Fruit fly (Drosophila melanogaster) whole organism, embryonic: ENCODE data around the gene smid.
A peak's percentile ranks its signal among the peaks of the same experiment; 100 is the strongest.

ENCODE experiments used
- ATbp ChIP-seq: fragments of 200-800 bp; sonication (Bioruptor generic); optimal IDR thresholded peaks from 2 replicates; lab custom pipeline; 2017; ENCODE audit warnings: missing biosample characterization, mild to moderate bottlenecking, missing genetic modification characterization, missing genetic modification reagents
- Adf1 ChIP-seq: fragments of 200-800 bp; sonication (Bioruptor generic); IDR thresholded peaks from 2 replicates; pipeline ENCODE4 v1.3.6; 2022; ENCODE audit warnings: missing biosample characterization, missing genetic modification characterization
- Atf6 ChIP-seq: fragments of 200-800 bp; sonication (Bioruptor generic); IDR thresholded peaks from 2 replicates; pipeline ENCODE4 v1.3.6; 2022; ENCODE audit warnings: missing biosample characterization, missing genetic modification characterization
- Blimp-1 ChIP-seq: fragments of 200-800 bp; sonication (Bioruptor generic); optimal IDR thresholded peaks from 3 replicates; lab custom pipeline; 2018; ENCODE audit warnings: missing biosample characterization, missing genetic modification characterization, mild to moderate bottlenecking, moderate library complexity, missing genetic modification reagents
- CG11456 ChIP-seq: fragments of 200-800 bp; sonication (Bioruptor generic); IDR thresholded peaks from 3 replicates; pipeline ENCODE4 v1.3.6; 2022; ENCODE audit warnings: missing biosample characterization, missing genetic modification characterization
- CG11696 ChIP-seq: fragments of 200-800 bp; sonication (Bioruptor generic); IDR thresholded peaks from 2 replicates; pipeline ENCODE4 v1.3.6; 2022; ENCODE audit warnings: missing biosample characterization, missing genetic modification characterization
- CG12071 ChIP-seq: fragments of 200-800 bp; sonication (Bioruptor generic); optimal IDR thresholded peaks from 3 replicates; lab custom pipeline; 2018; ENCODE audit warnings: missing biosample characterization, mild to moderate bottlenecking, missing genetic modification characterization
- CG14710 ChIP-seq: fragments of 200-800 bp; sonication (Bioruptor generic); optimal IDR thresholded peaks from 3 replicates; lab custom pipeline; 2019; ENCODE audit warnings: missing biosample characterization, mild to moderate bottlenecking, missing genetic modification characterization, moderate library complexity
- CG14860 ChIP-seq: fragments of 200-800 bp; sonication (Bioruptor generic); IDR thresholded peaks from 3 replicates; pipeline ENCODE4 v1.3.6; 2022; ENCODE audit warnings: missing biosample characterization, missing genetic modification characterization; ENCODE audit not compliant: partially characterized antibody
- CG17612 ChIP-seq: fragments of 200-800 bp; sonication (Bioruptor generic); IDR thresholded peaks from 2 replicates; pipeline ENCODE4 v1.3.6; 2022; ENCODE audit warnings: missing biosample characterization, missing genetic modification characterization
- CG2116 ChIP-seq: fragments of 200-800 bp; sonication (Bioruptor generic); optimal IDR thresholded peaks from 3 replicates; lab custom pipeline; 2018; ENCODE audit warnings: missing biosample characterization, mild to moderate bottlenecking, missing genetic modification characterization
- CG2120 ChIP-seq: fragments of 200-800 bp; sonication (Bioruptor generic); optimal IDR thresholded peaks from 3 replicates; lab custom pipeline; 2016; ENCODE audit warnings: missing biosample characterization, missing genetic modification characterization
- CG30020 ChIP-seq: fragments of 200-800 bp; optimal IDR thresholded peaks from 2 replicates; lab custom pipeline; 2019; ENCODE audit warnings: missing biosample characterization, mild to moderate bottlenecking, missing genetic modification characterization, moderate library complexity
- CG3163 ChIP-seq: fragments of 200-800 bp; sonication (Bioruptor generic); optimal IDR thresholded peaks from 3 replicates; lab custom pipeline; 2016; ENCODE audit warnings: missing biosample characterization, missing genetic modification characterization
- CG34376 ChIP-seq: fragments of 200-800 bp; sonication (Bioruptor generic); optimal IDR thresholded peaks from 2 replicates; lab custom pipeline; 2018; ENCODE audit warnings: missing biosample characterization, mild to moderate bottlenecking, missing genetic modification characterization
- CG6272 ChIP-seq: fragments of 200-800 bp; sonication (Bioruptor generic); IDR thresholded peaks from 2 replicates; pipeline ENCODE4 v1.3.6; 2022; ENCODE audit warnings: missing biosample characterization, missing genetic modification characterization
- CG7963 ChIP-seq: fragments of 200-800 bp; sonication (Bioruptor generic); IDR thresholded peaks from 3 replicates; pipeline ENCODE4 v1.3.6; 2022; ENCODE audit warnings: missing biosample characterization, missing genetic modification characterization; ENCODE audit not compliant: partially characterized antibody
- CG7987 ChIP-seq: fragments of 200-800 bp; sonication (Bioruptor generic); optimal IDR thresholded peaks from 2 replicates; lab custom pipeline; 2018; ENCODE audit warnings: missing biosample characterization, mild to moderate bottlenecking, missing genetic modification characterization, moderate library complexity
- CG9797 ChIP-seq: fragments of 200-800 bp; sonication (Bioruptor generic); optimal IDR thresholded peaks from 3 replicates; lab custom pipeline; 2018; ENCODE audit warnings: missing biosample characterization, mild to moderate bottlenecking, missing genetic modification characterization
- Deaf1 ChIP-seq: fragments of 200-800 bp; optimal IDR thresholded peaks from 3 replicates; lab custom pipeline; 2019; ENCODE audit warnings: missing biosample characterization, mild to moderate bottlenecking, missing genetic modification characterization, moderate library complexity
- Dip2 ChIP-seq: fragments of 200-800 bp; sonication (Bioruptor generic); IDR thresholded peaks from 2 replicates; pipeline ENCODE4 v1.3.6; 2022; ENCODE audit warnings: missing biosample characterization, missing genetic modification characterization
- Dip3 ChIP-seq: fragments of 200-800 bp; sonication (Bioruptor generic); optimal IDR thresholded peaks from 3 replicates; lab custom pipeline; 2016; ENCODE audit warnings: missing biosample characterization, missing genetic modification characterization
- Dp ChIP-seq: fragments of 200-800 bp; sonication (Bioruptor generic); optimal IDR thresholded peaks from 2 replicates; lab custom pipeline; 2018; ENCODE audit warnings: missing biosample characterization, mild to moderate bottlenecking, missing genetic modification characterization, moderate library complexity
- E2f2 ChIP-seq: fragments of 200-800 bp; sonication (Bioruptor generic); IDR thresholded peaks from 2 replicates; pipeline ENCODE4 v1.3.6; 2022; ENCODE audit warnings: missing biosample characterization, missing genetic modification characterization
- Eip74EF ChIP-seq, 2 experiments: fragments of 200-800 bp in 1 of 2; fragments of >200 bp in 1 of 2; sonication (Bioruptor generic) in 1 of 2; optimal IDR thresholded peaks; 2 replicates each; lab custom pipeline; 2017 to 2019; ENCODE audit warnings: missing biosample characterization in 2 of 2, missing genetic modification characterization in 2 of 2, mild to moderate bottlenecking in 1 of 2, moderate library complexity in 1 of 2
- HmgZ ChIP-seq: fragments of 200-800 bp; sonication (Bioruptor generic); optimal IDR thresholded peaks from 2 replicates; lab custom pipeline; 2018; ENCODE audit warnings: missing biosample characterization, mild to moderate bottlenecking, missing genetic modification characterization
- Hr3 ChIP-seq: fragments of 200-800 bp; sonication (Bioruptor generic); optimal IDR thresholded peaks from 3 replicates; lab custom pipeline; 2016; ENCODE audit warnings: missing biosample characterization, missing genetic modification characterization
- NK7.1 ChIP-seq: fragments of 200-800 bp; sonication (Bioruptor generic); optimal IDR thresholded peaks from 3 replicates; lab custom pipeline; 2016; ENCODE audit warnings: missing biosample characterization, missing genetic modification characterization
- Sox100B ChIP-seq: fragments of 200-800 bp; sonication (Bioruptor generic); optimal IDR thresholded peaks from 3 replicates; lab custom pipeline; 2018; ENCODE audit warnings: missing biosample characterization, mild to moderate bottlenecking, missing genetic modification characterization
- Trl ChIP-seq, 3 experiments: fragments of >200 bp in 2 of 3; fragments of 200-800 bp in 1 of 3; sonication (Bioruptor generic) in 1 of 3; optimal IDR thresholded peaks; 2 replicates in 1 of 3; 3 replicates in 2 of 3; lab custom pipeline; 2016 to 2017; ENCODE audit warnings: missing biosample characterization in 1 of 3, missing genetic modification characterization in 1 of 3
- Usf ChIP-seq: fragments of 200-800 bp; sonication (Bioruptor generic); optimal IDR thresholded peaks from 2 replicates; lab custom pipeline; 2017; ENCODE audit warnings: missing genotype, missing biosample characterization, missing genetic modification characterization
- chif ChIP-seq, 2 experiments: fragments of 200-800 bp; sonication (Bioruptor generic); optimal IDR thresholded peaks; 3 replicates each; lab custom pipeline; 2016; ENCODE audit warnings: missing biosample characterization in 2 of 2, missing genetic modification characterization in 2 of 2
- exex ChIP-seq: fragments of 200-800 bp; sonication (Bioruptor generic); optimal IDR thresholded peaks from 4 replicates; lab custom pipeline; 2018; ENCODE audit warnings: missing biosample characterization, mild to moderate bottlenecking, missing genetic modification characterization, moderate library complexity
- ftz-f1 ChIP-seq: fragments of 200-800 bp; sonication (Bioruptor generic); optimal IDR thresholded peaks from 2 replicates; lab custom pipeline; 2016; ENCODE audit warnings: missing biosample characterization, missing genetic modification characterization
- gcm ChIP-seq: fragments of 200-800 bp; sonication (Bioruptor generic); optimal IDR thresholded peaks from 2 replicates; lab custom pipeline; 2019; ENCODE audit warnings: missing biosample characterization, mild to moderate bottlenecking, missing genetic modification characterization, moderate library complexity
- gsb-n ChIP-seq: fragments of 200-800 bp; sonication (Bioruptor generic); optimal IDR thresholded peaks from 3 replicates; lab custom pipeline; 2018; ENCODE audit warnings: missing biosample characterization, mild to moderate bottlenecking, missing genetic modification characterization
- hb ChIP-seq: fragments of 200-800 bp; sonication (Bioruptor generic); IDR thresholded peaks from 3 replicates; pipeline ENCODE4 v1.3.6; 2022; ENCODE audit warnings: missing biosample characterization, missing genetic modification characterization; ENCODE audit not compliant: partially characterized antibody
- hkb ChIP-seq, 2 experiments: fragments of 200-800 bp in 1 of 2; fragments of >200 bp in 1 of 2; sonication (Bioruptor generic) in 1 of 2; IDR thresholded peaks in 1 of 2; optimal IDR thresholded peaks in 1 of 2; 2 replicates each; pipeline versions ENCODE4 v1.3.6 to Lab custom; 2017 to 2022; ENCODE audit warnings: missing biosample characterization in 1 of 2, missing genetic modification characterization in 1 of 2
- ind ChIP-seq: fragments of 200-800 bp; sonication (Bioruptor generic); optimal IDR thresholded peaks from 3 replicates; lab custom pipeline; 2016; ENCODE audit warnings: missing biosample characterization, missing genetic modification characterization
- knrl ChIP-seq: fragments of 200-800 bp; sonication (Bioruptor generic); IDR thresholded peaks from 3 replicates; pipeline ENCODE4 v1.3.6; 2022; ENCODE audit warnings: missing biosample characterization, missing genetic modification characterization; ENCODE audit not compliant: partially characterized antibody
- pan ChIP-seq, 4 experiments: fragments of >200 bp in 3 of 4; fragments of 200-800 bp in 1 of 4; sonication (Bioruptor generic) in 1 of 4; optimal IDR thresholded peaks in 3 of 4; IDR thresholded peaks in 1 of 4; 2 replicates each; pipeline versions ENCODE4 v1.3.6 to Lab custom; 2017 to 2022; ENCODE audit warnings: missing biosample characterization in 2 of 4, missing genetic modification characterization in 2 of 4, mixed read lengths in 1 of 4
- sens ChIP-seq: fragments of 200-800 bp; sonication (Bioruptor generic); peaks from one replicate; lab custom pipeline; 2016; ENCODE audit warnings: missing biosample characterization, missing genetic modification characterization
- slou ChIP-seq: fragments of 200-800 bp; sonication (Bioruptor generic); optimal IDR thresholded peaks from 3 replicates; lab custom pipeline; 2016; ENCODE audit warnings: missing biosample characterization, missing genetic modification characterization
- sna ChIP-seq: fragments of 200-800 bp; sonication (Bioruptor generic); IDR thresholded peaks from 2 replicates; pipeline ENCODE4 v1.3.6; 2022; ENCODE audit warnings: missing biosample characterization, missing genetic modification characterization; ENCODE audit not compliant: partially characterized antibody
- tna ChIP-seq: fragments of 200-800 bp; sonication (Bioruptor generic); IDR thresholded peaks from 2 replicates; pipeline ENCODE4 v1.3.6; 2022; ENCODE audit warnings: missing biosample characterization, missing genetic modification characterization; ENCODE audit not compliant: partially characterized antibody
- vnd ChIP-seq: fragments of 200-800 bp; sonication (Bioruptor generic); IDR thresholded peaks from 3 replicates; pipeline ENCODE4 v1.3.6; 2022; ENCODE audit warnings: missing biosample characterization, missing genetic modification characterization; ENCODE audit not compliant: partially characterized antibody
- zfh1 ChIP-seq: fragments of 200-800 bp; sonication (Bioruptor generic); IDR thresholded peaks from 3 replicates; pipeline ENCODE4 v1.3.6; 2022; ENCODE audit warnings: missing biosample characterization, missing genetic modification characterization

smid gene

DNA sequence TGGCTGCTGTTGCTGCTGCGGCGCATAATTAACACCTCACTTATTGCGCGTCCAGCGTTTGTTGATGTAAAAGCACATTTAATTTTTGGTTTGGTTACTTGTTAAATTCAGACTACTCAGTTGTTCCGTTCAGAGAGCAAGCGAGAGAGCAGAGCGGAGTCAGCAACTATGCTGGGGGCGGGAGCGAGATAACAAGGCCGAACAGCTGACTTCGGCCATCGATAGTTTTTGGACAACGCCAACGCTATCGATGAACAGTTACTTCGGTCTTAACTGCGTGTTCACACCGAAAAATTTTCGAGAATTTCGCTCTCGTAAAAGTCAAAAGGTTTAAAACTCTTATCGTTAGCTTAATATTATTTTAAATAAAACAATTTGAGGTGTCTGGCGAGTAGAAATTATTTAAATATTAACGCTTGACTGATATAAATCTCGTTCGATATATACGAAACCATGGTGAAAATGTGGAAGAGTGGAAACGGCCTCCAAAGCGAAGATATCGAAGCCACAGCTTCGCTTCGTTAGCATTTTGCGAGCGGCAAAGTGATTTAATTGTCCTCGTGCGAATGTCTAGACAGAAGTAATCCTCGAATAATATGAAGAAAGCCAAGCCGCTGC, at the start of gene smid, which contains the start of gene SMSr (continued):
- TF ChIP-seq hkb (optimal IDR thresholded peaks at IDR 0.05; lab: Kevin White, UChicago) (peak; percentile 81), hkb (GFP tag; IDR thresholded peaks at IDR 0.05; lab: Robert Waterston, UW) (0 out of 2 replicates have a peak, but pooled peaks have one; percentile 19), Usf (GFP tag; lab: Kevin White, UChicago) (peak; percentile 39), CG14710 (tag; lab: Kevin White, UChicago) (peak; percentile 85), CG2116 (GFP tag; lab: Kevin White, UChicago) (peak; percentile 88), CG6272 (GFP tag; lab: Robert Waterston, UW) (no peak), zfh1 (GFP tag; lab: Robert Waterston, UW) (peak; percentile 42; the same call in 1 of the 3 replicates), CG11696 (GFP tag; lab: Robert Waterston, UW) (no peak), Dip2 (no peak), CG30020 (tag; lab: Kevin White, UChicago) (peak; percentile 91), Trl (optimal IDR thresholded peaks at IDR 0.05; lab: Kevin White, UChicago) (peak; percentile 82 to 88), Trl (GFP tag; optimal IDR thresholded peaks at IDR 0.05; lab: Kevin White, UChicago) (peak; percentile 43), ftz-f1 (peak; percentile 85), CG3163 (GFP tag; lab: Kevin White, UChicago) (peak; percentile 24), gcm (GFP tag; lab: Kevin White, UChicago) (peak; percentile 54), Deaf1 (tag; lab: Kevin White, UChicago) (peak; percentile 72), Dp (GFP tag; lab: Kevin White, UChicago) (peak; percentile 20), chif (GFP tag; optimal IDR thresholded peaks at IDR 0.05; lab: Kevin White, UChicago) (peak; percentile 4 to 63), ATbp (GFP tag; lab: Kevin White, UChicago) (no peak), HmgZ (tag; lab: Kevin White, UChicago) (peak; percentile 52), exex (tag; lab: Kevin White, UChicago) (no peak), sna (peak; percentile 78), Sox100B (GFP tag; lab: Kevin White, UChicago) (peak; percentile 43), CG9797 (GFP tag; lab: Kevin White, UChicago) (peak; percentile 42), slou (GFP tag; lab: Kevin White, UChicago) (peak; percentile 23), CG2120 (GFP tag; lab: Kevin White, UChicago) (peak; percentile 82), Dip3 (GFP tag; lab: Kevin White, UChicago) (peak; percentile 62), Atf6 (GFP tag; lab: Robert Waterston, UW) (peak; percentile 52; the same call in 1 of the 2 replicates), CG11456 (GFP tag; lab: Robert Waterston, UW) (no peak), CG14860 (peak; percentile 90), E2f2 (peak; percentile 24; the same call in 1 of the 2 replicates), gsb-n (tag; lab: Kevin White, UChicago) (peak; percentile 65), CG17612 (GFP tag; lab: Robert Waterston, UW) (no peak), ind (GFP tag; lab: Kevin White, UChicago) (peak; percentile 58), Blimp-1 (GFP tag; lab: Kevin White, UChicago) (no peak), CG12071 (no peak), hb (GFP tag; lab: Robert Waterston, UW) (peak; percentile 84), Eip74EF (GFP tag; optimal IDR thresholded peaks at IDR 0.05; lab: Kevin White, UChicago) (peak; percentile 25 to 73), CG7963 (GFP tag; lab: Robert Waterston, UW) (peak; percentile 62; the same call in 2 of the 3 replicates), vnd (GFP tag; lab: Robert Waterston, UW) (peak; percentile 91), sens (peak; percentile 95), tna (GFP tag; lab: Robert Waterston, UW) (peak; percentile 44), knrl (GFP tag; lab: Robert Waterston, UW) (peak; percentile 93), Hr3 (peak; percentile 55), pan (optimal IDR thresholded peaks at IDR 0.05; lab: Kevin White, UChicago) (no peak), pan (GFP tag; optimal IDR thresholded peaks at IDR 0.05 in 1 of 2, IDR thresholded peaks at IDR 0.05 in 1 of 2) (peak in 1 of 2 experiments; percentile 47), CG7987 (GFP tag; lab: Kevin White, UChicago) (peak; percentile 26), NK7.1 (GFP tag; lab: Kevin White, UChicago) (no peak), Adf1 (GFP tag; lab: Robert Waterston, UW) (peak; percentile 43), CG34376 (GFP tag; lab: Kevin White, UChicago) (peak; percentile 57)
